Fruit fly (Drosophila melanogaster): Measurements from ENCODE around the gene CG7251.

The CG7251 gene

DNA sequence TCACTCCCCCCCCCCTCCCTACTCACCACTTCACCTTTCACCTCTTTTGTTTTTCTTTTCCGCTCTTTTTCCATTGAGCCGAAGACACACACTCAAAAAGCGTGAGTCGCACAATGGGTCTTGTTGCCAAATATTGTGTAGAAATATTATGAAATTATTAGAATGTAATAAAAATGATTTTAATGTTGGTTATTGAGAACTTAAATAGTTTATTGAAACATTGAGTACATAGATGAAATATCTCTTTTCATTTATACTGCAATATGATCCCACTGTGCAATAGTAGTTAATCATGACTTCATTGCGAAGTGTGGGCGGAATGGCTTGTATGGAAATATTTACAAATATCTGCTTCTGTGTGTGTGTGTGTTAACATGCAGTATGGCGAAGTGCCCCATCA, 21.1 kb downstream of the CG7251 start:
- TF ChIP-seq HLH106 (tag; optimal IDR thresholded peaks at IDR 0.05) (peak; percentile 14), Hnf4 (GFP tag; optimal IDR thresholded peaks at IDR 0.05) (no peak), foxo (GFP tag; optimal IDR thresholded peaks at IDR 0.05) (peak in 1 of 2 experiments; percentile 2), woc (GFP tag; optimal IDR thresholded peaks at IDR 0.05) (no peak)

DNA sequence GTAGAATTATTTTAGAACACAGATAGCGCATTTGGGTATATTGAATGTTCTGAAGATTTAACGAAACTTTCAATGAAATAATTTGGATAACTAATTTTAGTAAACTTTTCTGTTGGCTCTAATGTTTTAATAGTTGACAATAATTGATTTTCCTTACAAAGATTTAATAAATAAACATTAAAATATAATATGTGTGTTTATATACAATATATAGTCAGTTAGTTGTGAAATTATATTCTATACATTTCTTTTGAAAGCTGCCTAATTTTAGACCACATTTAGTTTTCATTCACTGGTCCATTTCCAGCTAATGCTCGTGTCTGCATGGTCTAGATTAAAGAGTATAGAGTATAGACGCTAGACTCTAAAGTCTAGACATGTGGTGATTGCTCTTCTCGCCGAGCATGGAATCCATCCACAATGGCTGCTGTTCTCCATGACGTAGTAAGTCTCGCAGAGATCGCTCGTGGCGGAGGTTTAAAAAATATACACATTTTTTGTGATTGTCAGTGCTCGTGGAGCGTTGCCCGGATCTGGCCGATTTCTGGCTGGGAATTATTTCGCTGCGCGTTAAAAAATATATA, 29.3 kb downstream of the CG7251 start, which contains the start of gene GluRIIB:
TSS of gene GluRIIB (plus strand) at position 534 of the 584 bp plus-strand sequence.
- TF ChIP-seq usp (GFP tag; optimal IDR thresholded peaks at IDR 0.05) = no peak
- no peak for TF ChIP-seq Dfd (GFP tag; optimal IDR thresholded peaks at IDR 0.05)
- TF ChIP-seq foxo (GFP tag; optimal IDR thresholded peaks at IDR 0.05) = no peak
- no peak for TF ChIP-seq Sp1 (GFP tag; optimal IDR thresholded peaks at IDR 0.05)
- no peak for TF ChIP-seq brk (GFP tag; optimal IDR thresholded peaks at IDR 0.05)
- no peak for TF ChIP-seq jim (GFP tag; optimal IDR thresholded peaks at IDR 0.05)
- no peak for TF ChIP-seq sv (GFP tag; optimal IDR thresholded peaks at IDR 0.05)
- TF ChIP-seq woc (GFP tag; optimal IDR thresholded peaks at IDR 0.05) = no peak
- no peak for TF ChIP-seq Hr83 (GFP tag; optimal IDR thresholded peaks at IDR 0.05; ENCODE audit: poor library complexity, severe bottlenecking)
- no peak for TF ChIP-seq Myc (optimal IDR thresholded peaks at IDR 0.05)
- TF ChIP-seq pan (optimal IDR thresholded peaks at IDR 0.05) = no peak
- TF ChIP-seq CG9705 (GFP tag; optimal IDR thresholded peaks at IDR 0.05) = no peak
- TF ChIP-seq lola (GFP tag; optimal IDR thresholded peaks at IDR 0.05) = no peak
- no peak for TF ChIP-seq OdsH (GFP tag; optimal IDR thresholded peaks at IDR 0.05)
- no peak for TF ChIP-seq fru (GFP tag; optimal IDR thresholded peaks at IDR 0.05)
- no peak for TF ChIP-seq CG32264 (GFP tag; optimal IDR thresholded peaks at IDR 0.05)

DNA sequence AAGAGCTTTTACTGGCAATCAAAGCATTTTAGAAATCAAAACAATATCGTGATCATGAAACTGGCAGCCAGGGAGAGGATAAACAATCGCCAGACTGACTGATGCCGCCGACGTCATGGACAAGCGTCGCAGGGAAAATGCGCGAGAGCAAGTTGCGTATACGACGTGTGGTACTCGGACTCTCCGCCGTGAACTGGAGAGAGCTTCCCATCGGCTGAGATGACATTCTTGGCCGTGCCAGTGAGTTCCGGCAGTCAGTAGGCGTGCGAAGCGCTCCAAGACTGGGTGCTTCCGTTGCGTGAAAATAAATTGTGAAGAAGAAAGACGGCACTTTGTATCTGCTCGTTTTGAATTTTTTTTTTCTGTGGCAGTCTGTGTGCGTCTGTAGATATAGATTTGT, 33.4 kb downstream of the CG7251 start, which contains the start of gene GluRIIA:
TSS of gene GluRIIA (plus strand) at position 255 of the 400 bp plus-strand sequence.
- TF ChIP-seq Myc (optimal IDR thresholded peaks at IDR 0.05) (no peak), Dfd (GFP tag; optimal IDR thresholded peaks at IDR 0.05) (no peak), Sp1 (GFP tag; optimal IDR thresholded peaks at IDR 0.05) (no peak), Rel (GFP tag; optimal IDR thresholded peaks at IDR 0.05) (no peak), Rel (tag; optimal IDR thresholded peaks at IDR 0.05) (no peak), fru (GFP tag; optimal IDR thresholded peaks at IDR 0.05) (no peak), Jra (GFP tag; optimal IDR thresholded peaks at IDR 0.05) (no peak), CG32264 (GFP tag; optimal IDR thresholded peaks at IDR 0.05) (no peak)

DNA sequence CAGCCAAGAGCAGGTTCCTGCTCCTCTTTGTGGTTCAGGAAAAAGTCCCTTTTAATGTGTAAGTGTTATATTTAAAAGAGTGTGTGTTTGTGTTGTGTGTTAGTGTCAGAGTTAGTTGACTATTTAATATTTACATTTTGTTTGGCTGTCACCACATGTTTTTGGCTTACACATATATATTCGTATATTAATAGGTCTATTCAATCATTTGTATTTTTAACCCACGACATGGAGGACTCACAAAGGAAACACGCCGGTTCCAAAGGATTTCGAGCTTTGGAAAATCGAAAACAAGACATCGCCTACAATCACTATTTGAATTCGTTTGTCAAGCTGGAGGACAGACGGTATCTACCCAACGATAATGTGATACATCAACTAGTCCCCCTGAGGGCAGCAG, 34.5 kb downstream of the CG7251 start, which contains the start of the genes CG14013 and CG14017:
TSS of gene CG14013 (minus strand) at position 101 of the 400 bp plus-strand sequence.
TSS of gene CG14017 (plus strand) at position 148 of the 400 bp plus-strand sequence.
- TF ChIP-seq brk (GFP tag; optimal IDR thresholded peaks at IDR 0.05) = no peak
- no peak for TF ChIP-seq h (GFP tag; optimal IDR thresholded peaks at IDR 0.05)
- TF ChIP-seq jim (GFP tag; optimal IDR thresholded peaks at IDR 0.05) = no peak
- no peak for TF ChIP-seq ey (GFP tag; optimal IDR thresholded peaks at IDR 0.05)
- no peak for TF ChIP-seq br (GFP tag; optimal IDR thresholded peaks at IDR 0.05)
- TF ChIP-seq N (GFP tag; optimal IDR thresholded peaks at IDR 0.05) = no peak
- no peak for TF ChIP-seq CG32264 (GFP tag; optimal IDR thresholded peaks at IDR 0.05)
- TF ChIP-seq Hr83 (GFP tag; optimal IDR thresholded peaks at IDR 0.05; ENCODE audit: poor library complexity, severe bottlenecking) = no peak
- no peak for TF ChIP-seq dmrt93B (GFP tag; optimal IDR thresholded peaks at IDR 0.05)
- TF ChIP-seq Jra (GFP tag; optimal IDR thresholded peaks at IDR 0.05) = no peak

DNA sequence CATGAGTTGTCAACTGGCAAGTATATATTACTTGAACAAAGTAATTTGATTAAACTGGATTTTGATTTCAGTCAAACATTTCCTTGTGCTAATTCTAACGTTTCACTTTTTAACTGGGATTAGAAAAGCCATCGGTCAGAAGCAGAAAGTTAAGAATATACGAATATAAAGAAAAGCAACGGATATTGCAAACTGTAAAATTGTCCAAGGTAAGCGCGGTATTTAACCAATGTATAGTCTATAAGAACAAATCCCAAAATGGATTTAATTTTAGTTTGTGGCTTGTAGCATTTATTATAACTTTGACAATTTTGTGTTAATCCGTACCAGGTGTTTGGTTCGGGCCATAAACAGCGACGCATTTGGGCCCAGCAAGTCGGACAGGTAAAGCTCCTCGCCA, 36.7 kb downstream of the CG7251 start, which contains the start of gene CG18269:
TSS of gene CG18269 (plus strand) at position 301 of the 400 bp plus-strand sequence.
- TF ChIP-seq CrebA (GFP tag; optimal IDR thresholded peaks at IDR 0.05; ENCODE audit: borderline replicate concordance) = no peak
- no peak for TF ChIP-seq woc (GFP tag; optimal IDR thresholded peaks at IDR 0.05)
- no peak for TF ChIP-seq dsf (GFP tag; optimal IDR thresholded peaks at IDR 0.05; ENCODE audit: borderline replicate concordance)
- no peak for TF ChIP-seq HLH106 (tag; optimal IDR thresholded peaks at IDR 0.05)
- no peak for TF ChIP-seq psq (GFP tag; optimal IDR thresholded peaks at IDR 0.05)
- TF ChIP-seq ey (GFP tag; optimal IDR thresholded peaks at IDR 0.05) = no peak
- no peak for TF ChIP-seq brk (GFP tag; optimal IDR thresholded peaks at IDR 0.05)

DNA sequence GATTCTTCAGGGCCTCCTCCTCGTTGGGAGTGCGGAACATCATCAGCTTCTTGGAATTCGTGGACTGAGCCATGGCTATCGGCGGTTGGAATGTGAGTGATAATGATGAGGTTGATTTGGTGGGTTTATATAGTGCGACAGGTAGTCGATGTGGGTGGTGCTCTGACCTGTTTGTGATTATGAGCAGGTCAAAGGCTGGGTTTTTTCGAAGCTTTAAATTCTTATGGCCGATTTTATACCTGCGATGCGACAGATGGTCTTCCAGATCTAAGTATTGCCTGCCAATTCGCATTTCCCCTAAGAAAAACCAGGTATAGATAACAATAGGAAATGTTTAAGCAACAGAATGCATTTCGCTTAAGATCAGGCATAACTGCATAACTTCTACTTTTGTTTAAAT, 37.5 kb downstream of the CG7251 start, which contains the start of gene CG14014:
TSS of gene CG14014 (minus strand) at position 101 of the 400 bp plus-strand sequence.
- TF ChIP-seq Myc (optimal IDR thresholded peaks at IDR 0.05) (no peak), dsf (GFP tag; optimal IDR thresholded peaks at IDR 0.05; ENCODE audit: borderline replicate concordance) (no peak), tai (GFP tag; optimal IDR thresholded peaks at IDR 0.05) (no peak), Rel (GFP tag; optimal IDR thresholded peaks at IDR 0.05) (no peak), Rel (tag; optimal IDR thresholded peaks at IDR 0.05) (no peak), h (GFP tag; optimal IDR thresholded peaks at IDR 0.05) (no peak), GATAd (GFP tag; optimal IDR thresholded peaks at IDR 0.05) (no peak), pan (optimal IDR thresholded peaks at IDR 0.05) (no peak), Mio (GFP tag; optimal IDR thresholded peaks at IDR 0.05) (no peak), ey (GFP tag; optimal IDR thresholded peaks at IDR 0.05) (no peak), dmrt93B (GFP tag; optimal IDR thresholded peaks at IDR 0.05) (no peak)

Data from whole organism, wandering third instar larva.